Worm (Caenorhabditis elegans) whole organism, L4 larva: ENCODE results near the gene sri-39.
"Not testable (repeated sequence)": the region's sequence is repeated elsewhere in the genome, so short reads cannot be mapped to it uniquely, and the experiment has no call there.

ENCODE experiments used
- F49E8.2 ChIP-seq: sonication (generic microtip); optimal IDR thresholded peaks from 2 replicates; lab custom pipeline; 2016; ENCODE audit warnings: missing compliant biosample characterization, mild to moderate bottlenecking, missing genetic modification characterization, borderline replicate concordance
- T20F7.1 ChIP-seq: fragments of 200-800 bp; sonication (Bioruptor generic); optimal IDR thresholded peaks from 2 replicates; lab custom pipeline; 2018; ENCODE audit warnings: mild to moderate bottlenecking, missing genetic modification characterization, missing compliant biosample characterization
- mep-1 ChIP-seq: fragments of 150-350 bp; sonication (generic microtip); optimal IDR thresholded peaks from 3 replicates; lab custom pipeline; 2014; ENCODE audit warnings: missing biosample characterization, missing genetic modification characterization
- zip-11 ChIP-seq: fragments of 200-800 bp; sonication (Bioruptor generic); IDR thresholded peaks from 2 replicates; pipeline ENCODE4 v1.3.6; 2022; ENCODE audit warnings: missing genetic modification characterization, missing compliant biosample characterization

ce11 chrII:2619148-2619547 is 31.8 kb downstream of the sri-39 start, which contains the start of gene msrp-6:
- not testable (repeated sequence) for TF ChIP-seq mep-1 (tag; lab: Kevin White, UChicago); T20F7.1 (GFP tag; lab: Kevin White, UChicago); F49E8.2; zip-11 (GFP tag; lab: Robert Waterston, UW)
